Worm (Caenorhabditis elegans) whole organism, L4/young adult: Measurements from ENCODE around the gene nhr-104.

ENCODE experiments used
- dao-5 ChIP-seq: sonication (generic microtip); optimal IDR thresholded peaks from 2 replicates; lab custom pipeline; 2016; ENCODE audit warnings: missing genotype, missing genetic modification characterization, moderate library complexity, missing compliant biosample characterization
- him-1 ChIP-seq: sonication (generic microtip); optimal IDR thresholded peaks from 2 replicates; lab custom pipeline; 2016; ENCODE audit warnings: missing genotype, missing genetic modification reagents, missing genetic modification characterization, missing compliant biosample characterization

- TF ChIP-seq dao-5 (tag; lab: Kevin White, UChicago): no peak
- no peak for TF ChIP-seq him-1 (tag; lab: Kevin White, UChicago)
These were observed 12.0 kb downstream of the nhr-104 start for ce11 chrIV:4776501-4776900.
